Fruit fly (Drosophila melanogaster): ENCODE results near the gene Hipk.
A peak's percentile ranks its signal among the peaks of the same experiment; 100 is the strongest.

Hipk gene

dm6 chr3L:603847-604550 lies 61.1 kb downstream of the Hipk start, which contains the start of gene CG13893 (continued):
- TF ChIP-seq CG9797 (GFP tag; optimal IDR thresholded peaks at IDR 0.05) (no peak), CG3163 (GFP tag; optimal IDR thresholded peaks at IDR 0.05) (peak; percentile 91), Xbp1 (GFP tag; optimal IDR thresholded peaks at IDR 0.05) (no peak), Vsx1 (GFP tag; optimal IDR thresholded peaks at IDR 0.05) (no peak), Dek (tag; optimal IDR thresholded peaks at IDR 0.05) (no peak), Dad (GFP tag; optimal IDR thresholded peaks at IDR 0.05) (peak; percentile 8), C15 (GFP tag; IDR thresholded peaks at IDR 0.05) (no peak), fru (optimal IDR thresholded peaks at IDR 0.05) (no peak), CG12299 (tag; optimal IDR thresholded peaks at IDR 0.05) (peak; percentile 13), Ssrp (tag; optimal IDR thresholded peaks at IDR 0.05) (no peak), Stat92E (GFP tag; optimal IDR thresholded peaks at IDR 0.05) (peak in 1 of 3 experiments; percentile 76), CG2678 (tag; optimal IDR thresholded peaks at IDR 0.05) (no peak), Awh (GFP tag; IDR thresholded peaks at IDR 0.05) (no peak), CG10462 (GFP tag; optimal IDR thresholded peaks at IDR 0.05) (no peak), CG30403 (GFP tag; optimal IDR thresholded peaks at IDR 0.05) (no peak), Med (GFP tag) (peak; percentile 92), CG12219 (GFP tag; optimal IDR thresholded peaks at IDR 0.05) (no peak), CG8388 (GFP tag; optimal IDR thresholded peaks at IDR 0.05) (no peak), CG33557 (GFP tag; optimal IDR thresholded peaks at IDR 0.05) (no peak), sr (GFP tag; IDR thresholded peaks at IDR 0.05) (peak; percentile 69; the same call in 2 of the 3 replicates), CG6272 (GFP tag; IDR thresholded peaks at IDR 0.05) (0 out of 2 replicates have a peak, but pooled peaks have one; percentile 10), CG17328 (GFP tag; IDR thresholded peaks at IDR 0.05) (no peak), gsb-n (tag; optimal IDR thresholded peaks at IDR 0.05) (no peak), emc (GFP tag; optimal IDR thresholded peaks at IDR 0.05) (no peak), pros (GFP tag; optimal IDR thresholded peaks at IDR 0.05) (peak; percentile 55), CG6791 (GFP tag; IDR thresholded peaks at IDR 0.05; ENCODE audit: partially characterized antibody) (0 out of 3 replicates have a peak, but pooled peaks have one; percentile 12), CG30431 (GFP tag; optimal IDR thresholded peaks at IDR 0.05) (no peak), lilli (GFP tag; optimal IDR thresholded peaks at IDR 0.05) (peak; percentile 28), D (optimal IDR thresholded peaks at IDR 0.05) (no peak), D (GFP tag; optimal IDR thresholded peaks at IDR 0.05) (no peak), MTF-1 (GFP tag; optimal IDR thresholded peaks at IDR 0.05; ENCODE audit: borderline replicate concordance) (peak; percentile 58), repo (GFP tag; optimal IDR thresholded peaks at IDR 0.05) (no peak), CG13296 (GFP tag; optimal IDR thresholded peaks at IDR 0.05) (peak; percentile 62), klu (GFP tag; IDR thresholded peaks at IDR 0.05) (no peak), ssp (GFP tag; IDR thresholded peaks at IDR 0.05) (no peak), aop (GFP tag; IDR thresholded peaks at IDR 0.05) (no peak), D19A (tag; optimal IDR thresholded peaks at IDR 0.05) (no peak), Sin3A (optimal IDR thresholded peaks at IDR 0.05) (no peak), nmo (GFP tag; optimal IDR thresholded peaks at IDR 0.05) (no peak), H2.0 (GFP tag; IDR thresholded peaks at IDR 0.05) (no peak), Dip3 (GFP tag; optimal IDR thresholded peaks at IDR 0.05) (no peak), ash1 (GFP tag; optimal IDR thresholded peaks at IDR 0.05) (no peak), sima (GFP tag; optimal IDR thresholded peaks at IDR 0.05) (no peak), CG12744 (GFP tag; optimal IDR thresholded peaks at IDR 0.05) (no peak), knrl (GFP tag; IDR thresholded peaks at IDR 0.05; ENCODE audit: partially characterized antibody) (no peak), CG5245 (GFP tag; optimal IDR thresholded peaks at IDR 0.05) (no peak), ara (GFP tag; IDR thresholded peaks at IDR 0.05) (no peak), ro (GFP tag; IDR thresholded peaks at IDR 0.05) (no peak), Hsf (GFP tag; optimal IDR thresholded peaks at IDR 0.05) (no peak), amos (GFP tag; IDR thresholded peaks at IDR 0.05; ENCODE audit: partially characterized antibody) (peak; percentile 53; the same call in 1 of the 2 replicates), CG3995 (GFP tag; optimal IDR thresholded peaks at IDR 0.05) (no peak)

Data from whole organism, embryonic.